Worm (Caenorhabditis elegans) whole organism, L2 larva: ENCODE data around the gene ceh-81.

Experiments
- C34F6.9 ChIP-seq: fragments of 150-350 bp; optimal IDR thresholded peaks from 2 replicates; lab custom pipeline; 2014; ENCODE audit warnings: missing biosample characterization, missing genetic modification characterization
- F13H6.1 ChIP-seq: sonication (generic microtip); optimal IDR thresholded peaks from 2 replicates; lab custom pipeline; 2016; ENCODE audit warnings: missing genetic modification characterization, missing compliant biosample characterization
- R02D3.7 ChIP-seq: fragments of 150-350 bp; optimal IDR thresholded peaks from 2 replicates; lab custom pipeline; 2014; ENCODE audit warnings: missing biosample characterization, missing genetic modification characterization
- Y55F3AM.14 ChIP-seq: fragments of 200-800 bp; sonication (Bioruptor generic); optimal IDR thresholded peaks from 2 replicates; lab custom pipeline; 2018; ENCODE audit warnings: mild to moderate bottlenecking, missing genetic modification characterization, missing compliant biosample characterization
- ZK546.5 ChIP-seq: sonication (generic microtip); optimal IDR thresholded peaks from 2 replicates; lab custom pipeline; 2017; ENCODE audit warnings: missing biosample characterization, missing genetic modification characterization
- alr-1 ChIP-seq: fragments of 150-350 bp; optimal IDR thresholded peaks from 2 replicates; lab custom pipeline; 2014; ENCODE audit warnings: missing biosample characterization, missing genetic modification characterization
- ama-1 ChIP-seq: fragments of 150-350 bp; optimal IDR thresholded peaks from 2 replicates; lab custom pipeline; 2018; ENCODE audit warnings: inconsistent platforms
- blmp-1 ChIP-seq: sonication (generic microtip); optimal IDR thresholded peaks from 2 replicates; lab custom pipeline; 2017; ENCODE audit warnings: missing genetic modification characterization, mild to moderate bottlenecking, missing compliant biosample characterization, antibody characterized with exemption, moderate library complexity; ENCODE audit not compliant: insufficient read depth
- dmd-4 ChIP-seq: sonication (generic microtip); optimal IDR thresholded peaks from 2 replicates; lab custom pipeline; 2017; ENCODE audit warnings: missing biosample characterization, missing genetic modification characterization
- egl-27 ChIP-seq: sonication (generic microtip); optimal IDR thresholded peaks from 3 replicates; lab custom pipeline; 2017; ENCODE audit warnings: missing biosample characterization, missing genetic modification reagents, missing genetic modification characterization
- elt-1 ChIP-seq: fragments of 150-350 bp; optimal IDR thresholded peaks from 2 replicates; lab custom pipeline; 2014; ENCODE audit warnings: missing biosample characterization, missing genetic modification characterization
- fos-1 ChIP-seq: fragments of 150-350 bp; optimal IDR thresholded peaks from 2 replicates; lab custom pipeline; 2014; ENCODE audit warnings: missing biosample characterization, missing genetic modification characterization
- gmeb-1 ChIP-seq: fragments of 150-350 bp; optimal IDR thresholded peaks from 2 replicates; lab custom pipeline; 2014; ENCODE audit warnings: missing biosample characterization, missing genetic modification characterization
- lin-11 ChIP-seq: fragments of 150-350 bp; sonication (generic microtip); optimal IDR thresholded peaks from 2 replicates; lab custom pipeline; 2014; ENCODE audit warnings: missing biosample characterization, missing genetic modification characterization, inconsistent platforms, mixed read lengths
- lin-13 ChIP-seq: fragments of 150-350 bp; optimal IDR thresholded peaks from 2 replicates; lab custom pipeline; 2014; ENCODE audit warnings: missing biosample characterization, missing genetic modification reagents, missing genetic modification characterization
- mab-5 ChIP-seq: fragments of 150-350 bp; optimal IDR thresholded peaks from 2 replicates; lab custom pipeline; 2014; ENCODE audit warnings: missing biosample characterization, missing genetic modification characterization
- mbf-1 ChIP-seq: sonication (generic microtip); optimal IDR thresholded peaks from 2 replicates; lab custom pipeline; 2017; ENCODE audit warnings: missing biosample characterization, missing genetic modification characterization
- nhr-10 ChIP-seq: sonication (generic microtip); optimal IDR thresholded peaks from 2 replicates; lab custom pipeline; 2017; ENCODE audit warnings: missing biosample characterization, missing genetic modification characterization
- nhr-12 ChIP-seq: fragments of 150-350 bp; optimal IDR thresholded peaks from 2 replicates; lab custom pipeline; 2014; ENCODE audit warnings: missing biosample characterization, missing genetic modification characterization
- nhr-129 ChIP-seq: fragments of 150-350 bp; optimal IDR thresholded peaks from 2 replicates; lab custom pipeline; 2014; ENCODE audit warnings: missing biosample characterization, missing genetic modification characterization
- nhr-21 ChIP-seq: fragments of 150-350 bp; optimal IDR thresholded peaks from 2 replicates; lab custom pipeline; 2014; ENCODE audit warnings: missing biosample characterization, missing genetic modification characterization
- nhr-23 ChIP-seq: fragments of 150-350 bp; optimal IDR thresholded peaks from 2 replicates; lab custom pipeline; 2014; ENCODE audit warnings: missing biosample characterization, missing genetic modification reagents, missing genetic modification characterization
- nhr-25 ChIP-seq: fragments of 150-350 bp; sonication (generic microtip); optimal IDR thresholded peaks from 3 replicates; lab custom pipeline; 2014; ENCODE audit warnings: missing biosample characterization, missing genetic modification characterization
- nhr-6 ChIP-seq: fragments of 150-350 bp; optimal IDR thresholded peaks from 2 replicates; lab custom pipeline; 2014; ENCODE audit warnings: missing biosample characterization, missing genetic modification characterization
- peb-1 ChIP-seq: fragments of 150-350 bp; optimal IDR thresholded peaks from 2 replicates; lab custom pipeline; 2014; ENCODE audit warnings: missing biosample characterization, missing genetic modification characterization
- sem-4 ChIP-seq: fragments of 150-350 bp; optimal IDR thresholded peaks from 2 replicates; lab custom pipeline; 2014; ENCODE audit warnings: missing biosample characterization, missing genetic modification reagents, missing genetic modification characterization
- skn-1 ChIP-seq: sonication (generic microtip); optimal IDR thresholded peaks from 2 replicates; lab custom pipeline; 2017; ENCODE audit warnings: missing biosample characterization, missing genetic modification characterization
- sma-9 ChIP-seq, 2 experiments: fragments of 150-350 bp in 1 of 2; sonication (generic microtip) in 1 of 2; optimal IDR thresholded peaks; 2 replicates each; lab custom pipeline; 2014 to 2016; ENCODE audit warnings: missing genetic modification characterization in 2 of 2, mild to moderate bottlenecking in 1 of 2, missing biosample characterization in 1 of 2, missing compliant biosample characterization in 1 of 2, missing genetic modification reagents in 1 of 2, moderate library complexity in 1 of 2
- snpc-4 ChIP-seq: fragments of 150-350 bp; optimal IDR thresholded peaks from 2 replicates; lab custom pipeline; 2014; ENCODE audit warnings: missing biosample characterization, missing genetic modification characterization
- unc-55 ChIP-seq: fragments of 150-350 bp; sonication (generic microtip); optimal IDR thresholded peaks from 3 replicates; lab custom pipeline; 2014; ENCODE audit warnings: missing biosample characterization, missing genetic modification reagents, missing genetic modification characterization
- unc-62 ChIP-seq: fragments of 150-350 bp; optimal IDR thresholded peaks from 2 replicates; lab custom pipeline; 2014; ENCODE audit warnings: missing biosample characterization, missing genetic modification reagents, missing genetic modification characterization
- zag-1 ChIP-seq: fragments of 150-350 bp; optimal IDR thresholded peaks from 2 replicates; lab custom pipeline; 2014; ENCODE audit warnings: missing biosample characterization, missing genetic modification characterization
- ztf-11 ChIP-seq: sonication (generic microtip); optimal IDR thresholded peaks from 2 replicates; lab custom pipeline; 2017; ENCODE audit warnings: missing biosample characterization, missing genetic modification characterization
- ztf-4 ChIP-seq: fragments of 150-350 bp; optimal IDR thresholded peaks from 2 replicates; lab custom pipeline; 2014; ENCODE audit warnings: missing biosample characterization, missing genetic modification characterization

Gene ceh-81

DNA sequence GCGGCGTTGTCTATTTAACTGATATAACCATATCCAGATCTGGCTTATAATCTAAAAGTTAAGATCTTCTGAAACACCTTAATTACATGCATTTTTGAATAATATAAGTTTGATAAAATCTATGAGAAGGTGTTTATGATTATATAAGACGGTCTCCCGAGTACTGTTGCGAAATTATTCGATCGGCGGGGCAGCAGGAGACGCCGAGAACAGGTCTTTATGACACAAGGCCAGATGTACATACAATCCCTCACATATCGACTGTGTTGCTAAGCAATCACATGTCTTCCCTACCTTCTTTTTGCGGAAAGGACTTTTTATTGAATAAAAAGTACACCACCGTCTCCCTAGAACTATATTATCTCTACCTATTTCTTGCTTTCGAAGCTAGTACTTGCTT, 26.4 kb downstream of the ceh-81 start, which contains the start of gene fbxb-53:
Gene fbxb-53 (plus strand): TSS at position 301 of the 400 bp plus-strand sequence.
- no peak for TF ChIP-seq nhr-129 (tag; lab: Kevin White, UChicago)
- TF ChIP-seq nhr-12 (tag; lab: Kevin White, UChicago): no peak
- no peak for TF ChIP-seq ztf-11 (tag; lab: Kevin White, UChicago)
- TF ChIP-seq mab-5: no peak
- no peak for TF ChIP-seq zag-1 (tag; lab: Kevin White, UChicago)
- no peak for TF ChIP-seq alr-1
- no peak for TF ChIP-seq lin-11 (tag; lab: Kevin White, UChicago)
- TF ChIP-seq ztf-4: no peak
- TF ChIP-seq nhr-23 (tag; lab: Kevin White, UChicago): no peak
- no peak for TF ChIP-seq sem-4 (tag; lab: Kevin White, UChicago)
- TF ChIP-seq C34F6.9 (tag; lab: Kevin White, UChicago): no peak
- TF ChIP-seq nhr-21 (tag; lab: Kevin White, UChicago): no peak

DNA sequence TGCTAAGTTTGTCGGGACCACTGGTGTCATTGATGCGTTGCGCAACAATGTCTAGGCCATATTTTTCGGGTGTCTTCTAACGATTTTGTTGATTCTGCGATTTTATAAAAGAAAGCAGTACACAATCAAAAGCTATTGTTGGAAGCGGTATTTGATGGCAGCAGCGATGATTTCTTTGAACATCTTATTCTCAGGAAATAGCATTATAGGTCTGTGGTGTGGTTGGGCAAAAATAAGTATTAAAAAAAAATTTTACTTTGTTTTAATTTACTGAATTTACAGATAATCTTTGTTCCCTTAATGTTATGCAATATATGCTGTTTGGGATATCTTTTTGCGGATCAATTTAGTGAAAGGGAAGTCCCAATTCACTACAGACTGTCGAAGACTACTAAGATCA, 26.8 kb downstream of the ceh-81 start, which contains the start of gene F36H5.10:
Gene F36H5.10 (plus strand): TSS at position 301 of the 400 bp plus-strand sequence.
- no peak for TF ChIP-seq nhr-23 (tag; lab: Kevin White, UChicago)
- no peak for TF ChIP-seq sem-4 (tag; lab: Kevin White, UChicago)
- no peak for TF ChIP-seq nhr-10 (tag; lab: Kevin White, UChicago)

DNA sequence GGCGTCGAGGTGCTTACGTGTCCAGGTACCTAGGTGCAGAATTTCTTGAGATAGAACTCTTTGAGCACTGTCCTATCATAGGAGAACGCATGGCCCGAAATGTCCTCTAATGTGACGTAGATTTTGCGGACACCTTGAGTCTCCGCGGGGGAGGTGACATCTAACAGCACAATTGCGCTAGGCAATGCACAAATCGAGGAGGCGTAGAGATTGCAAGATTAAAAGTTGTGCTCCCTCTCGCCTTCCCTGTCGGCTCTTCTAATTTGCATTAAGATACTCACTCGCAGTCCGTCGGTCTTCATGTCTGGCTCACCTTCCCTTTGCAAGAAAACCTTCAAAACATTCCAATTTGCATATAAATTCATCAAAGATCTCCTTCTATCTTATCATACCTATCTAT, 29.4 kb downstream of the ceh-81 start, which contains the start of gene F36H5.18:
Gene F36H5.18 (plus strand): TSS at position 301 of the 400 bp plus-strand sequence.
- TF ChIP-seq elt-1 (tag; lab: Kevin White, UChicago) (no peak), ama-1 (lab: Kevin White, UChicago) (no peak), F13H6.1 (tag; lab: Kevin White, UChicago) (no peak), egl-27 (tag; lab: Kevin White, UChicago) (no peak), gmeb-1 (tag; lab: Kevin White, UChicago) (no peak), R02D3.7 (tag; lab: Kevin White, UChicago) (no peak), nhr-12 (tag; lab: Kevin White, UChicago) (no peak), nhr-21 (tag; lab: Kevin White, UChicago) (no peak), alr-1 (no peak)

DNA sequence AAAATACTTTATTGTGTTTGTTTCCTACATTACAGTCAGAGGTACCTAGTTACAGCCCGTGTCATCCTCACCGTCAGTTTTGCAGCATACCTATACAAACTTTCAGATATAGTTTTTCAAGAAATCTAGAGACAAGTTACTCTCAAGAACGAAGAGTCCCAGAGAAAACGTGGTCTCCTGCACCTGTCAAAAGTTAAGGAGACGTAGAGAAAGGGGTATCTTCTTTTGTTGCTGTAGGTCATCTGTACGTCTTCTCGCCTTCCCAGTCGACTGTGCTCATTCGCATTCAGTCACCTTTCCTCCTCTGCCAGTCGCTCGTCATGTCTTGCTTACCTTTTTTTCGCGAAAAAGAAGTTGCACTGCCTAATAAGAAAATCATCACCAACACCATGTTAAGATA, 31.4 kb downstream of the ceh-81 start, which contains the start of gene F36H5.4:
Gene F36H5.4 (plus strand): TSS at position 301 of the 400 bp plus-strand sequence.
- no peak for TF ChIP-seq Y55F3AM.14
- no peak for TF ChIP-seq R02D3.7 (tag; lab: Kevin White, UChicago)
- TF ChIP-seq sma-9 (GFP tag; optimal IDR thresholded peaks at IDR 0.05; lab: Kevin White, UChicago): no peak
- no peak for TF ChIP-seq sma-9 (tag; optimal IDR thresholded peaks at IDR 0.05; lab: Kevin White, UChicago)
- TF ChIP-seq alr-1: no peak
- no peak for TF ChIP-seq fos-1 (tag; lab: Kevin White, UChicago)
- no peak for TF ChIP-seq unc-62 (GFP tag; lab: Kevin White, UChicago)
- no peak for TF ChIP-seq snpc-4 (tag; lab: Kevin White, UChicago)
- TF ChIP-seq lin-11 (tag; lab: Kevin White, UChicago): no peak
- no peak for TF ChIP-seq blmp-1
- TF ChIP-seq gmeb-1 (tag; lab: Kevin White, UChicago): no peak

DNA sequence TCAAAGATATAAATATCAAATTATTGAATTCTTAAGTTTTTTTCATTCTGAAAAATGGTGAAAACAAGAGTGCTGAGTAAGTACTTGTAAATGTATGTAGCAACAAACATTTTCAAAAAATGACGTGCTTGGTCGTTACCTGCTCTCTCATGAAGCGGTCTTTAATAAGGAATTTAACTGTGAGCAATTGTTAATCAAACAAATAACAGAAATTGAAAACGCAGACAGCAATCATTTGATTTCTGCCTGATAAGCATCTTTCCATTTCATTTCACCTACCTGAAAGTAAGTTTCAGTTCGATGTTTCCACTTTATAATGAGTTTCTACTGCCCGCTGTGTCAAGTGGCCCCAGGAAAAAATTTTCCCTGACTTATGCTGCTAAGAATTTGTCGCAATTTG, 32.9 kb downstream of the ceh-81 start, which contains the start of gene math-28:
Gene math-28 (plus strand): TSS at position 301 of the 400 bp plus-strand sequence.
- TF ChIP-seq mab-5 (no peak), zag-1 (tag; lab: Kevin White, UChicago) (no peak), unc-62 (GFP tag; lab: Kevin White, UChicago) (no peak), unc-55 (GFP tag; lab: Kevin White, UChicago) (no peak), ama-1 (lab: Kevin White, UChicago) (no peak), skn-1 (tag; lab: Kevin White, UChicago) (no peak), blmp-1 (no peak), peb-1 (tag; lab: Kevin White, UChicago) (no peak), nhr-25 (tag; lab: Kevin White, UChicago) (no peak), alr-1 (no peak), lin-13 (GFP tag; lab: Kevin White, UChicago) (no peak), mbf-1 (tag; lab: Kevin White, UChicago) (no peak), sem-4 (tag; lab: Kevin White, UChicago) (no peak), dmd-4 (tag; lab: Kevin White, UChicago) (no peak), Y55F3AM.14 (no peak), nhr-23 (tag; lab: Kevin White, UChicago) (no peak), gmeb-1 (tag; lab: Kevin White, UChicago) (no peak), ZK546.5 (tag; lab: Kevin White, UChicago) (no peak), nhr-6 (tag; lab: Kevin White, UChicago) (no peak)
